Worm (Caenorhabditis elegans): ENCODE results near the gene F55G11.7.

DNA sequence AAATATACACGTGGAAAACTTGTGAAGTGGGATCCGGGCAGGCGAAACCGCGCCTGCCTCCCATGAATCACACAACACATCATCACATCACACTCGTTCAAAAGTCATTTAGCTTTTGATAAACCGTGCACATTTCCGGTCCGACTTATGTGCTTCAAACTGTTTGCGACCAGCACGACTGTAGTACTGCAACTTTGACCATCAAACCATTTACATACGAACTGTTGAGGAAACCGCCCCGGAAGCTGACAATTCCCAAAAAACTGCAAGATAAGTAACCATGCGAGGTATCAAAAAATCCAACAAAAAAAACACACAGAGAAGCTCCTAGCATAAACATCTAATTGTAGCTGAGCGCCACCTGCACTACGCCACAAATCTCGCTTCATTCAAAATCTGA lies 12.5 kb downstream of the F55G11.7 start:
- TF ChIP-seq dpl-1 (GFP tag; optimal IDR thresholded peaks at IDR 0.05) (no peak), elt-2 (tag; optimal IDR thresholded peaks at IDR 0.05) (no peak), snpc-4 (tag; optimal IDR thresholded peaks at IDR 0.05) (no peak), ama-1 (optimal IDR thresholded peaks at IDR 0.05) (no peak), nhr-84 (tag; optimal IDR thresholded peaks at IDR 0.05) (no peak), elt-3 (tag; optimal IDR thresholded peaks at IDR 0.05) (no peak), ceh-8 (GFP tag; optimal IDR thresholded peaks at IDR 0.05) (no peak), nhr-12 (tag; optimal IDR thresholded peaks at IDR 0.05) (no peak), skn-1 (tag; optimal IDR thresholded peaks at IDR 0.05) (no peak), fkh-10 (GFP tag; optimal IDR thresholded peaks at IDR 0.05) (no peak), ceh-82 (tag; optimal IDR thresholded peaks at IDR 0.05) (no peak)

All from whole organism, L1 larva.